Fruit fly (Drosophila melanogaster) whole organism, adult: ENCODE results near the gene ndl.

Experiments
- CG11617 ChIP-seq: fragments of 200-800 bp; sonication (Bioruptor generic); optimal IDR thresholded peaks from 2 replicates; lab custom pipeline; 2017; ENCODE audit warnings: mild to moderate bottlenecking, missing biosample characterization, missing genetic modification reagents, missing genetic modification characterization
- CG12768 ChIP-seq: fragments of 200-800 bp; sonication (Bioruptor generic); optimal IDR thresholded peaks from 2 replicates; lab custom pipeline; 2017; ENCODE audit warnings: missing biosample characterization, missing genetic modification characterization, mild to moderate bottlenecking, moderate library complexity, missing genetic modification reagents
- CG14711 ChIP-seq: fragments of 200-800 bp; sonication (Bioruptor generic); optimal IDR thresholded peaks from 2 replicates; lab custom pipeline; 2018; ENCODE audit warnings: missing biosample characterization, mild to moderate bottlenecking, missing genetic modification characterization, moderate library complexity
- CG1620 ChIP-seq: fragments of 200-800 bp; sonication (Bioruptor generic); optimal IDR thresholded peaks from 2 replicates; lab custom pipeline; 2016; ENCODE audit warnings: missing biosample characterization, missing genetic modification characterization
- CG33017 ChIP-seq: fragments of 200-800 bp; sonication (Bioruptor generic); optimal IDR thresholded peaks from 2 replicates; lab custom pipeline; 2018; ENCODE audit warnings: missing biosample characterization, mild to moderate bottlenecking, missing genetic modification characterization, moderate library complexity
- CG5204 ChIP-seq: fragments of 200-800 bp; sonication (Bioruptor generic); optimal IDR thresholded peaks from 2 replicates; lab custom pipeline; 2016; ENCODE audit warnings: missing biosample characterization, missing genetic modification characterization
- CG7045 ChIP-seq: fragments of 200-800 bp; sonication (Bioruptor generic); optimal IDR thresholded peaks from 2 replicates; lab custom pipeline; 2017; ENCODE audit warnings: missing biosample characterization, mild to moderate bottlenecking, missing genetic modification characterization
- CG7101 ChIP-seq: fragments of 200-800 bp; sonication (Bioruptor generic); optimal IDR thresholded peaks from 2 replicates; lab custom pipeline; 2018; ENCODE audit warnings: missing biosample characterization, mild to moderate bottlenecking, missing genetic modification characterization, moderate library complexity
- Clk ChIP-seq: fragments of 200-800 bp; sonication (Bioruptor generic); optimal IDR thresholded peaks from 2 replicates; lab custom pipeline; 2017; ENCODE audit warnings: missing biosample characterization, missing genetic modification characterization
- Crg-1 ChIP-seq: fragments of 200-800 bp; sonication (Bioruptor generic); optimal IDR thresholded peaks from 2 replicates; lab custom pipeline; 2016; ENCODE audit warnings: missing biosample characterization, missing genetic modification characterization
- Hr96 ChIP-seq: fragments of 200-800 bp; sonication (Bioruptor generic); optimal IDR thresholded peaks from 2 replicates; lab custom pipeline; 2016; ENCODE audit warnings: missing biosample characterization, missing genetic modification characterization
- Mnt ChIP-seq: fragments of 200-800 bp; sonication (Bioruptor generic); optimal IDR thresholded peaks from 2 replicates; lab custom pipeline; 2016; ENCODE audit warnings: missing biosample characterization, mild to moderate bottlenecking, missing genetic modification characterization
- bab1 ChIP-seq: fragments of 200-800 bp; sonication (Bioruptor generic); optimal IDR thresholded peaks from 3 replicates; lab custom pipeline; 2019; ENCODE audit warnings: missing biosample characterization, mild to moderate bottlenecking, missing genetic modification characterization, moderate library complexity
- cic ChIP-seq: fragments of 200-800 bp; sonication (Bioruptor generic); optimal IDR thresholded peaks from 2 replicates; lab custom pipeline; 2017; ENCODE audit warnings: missing biosample characterization, mild to moderate bottlenecking, missing genetic modification characterization, moderate library complexity
- cnc ChIP-seq, 2 experiments: fragments of >200 bp; optimal IDR thresholded peaks; 2 replicates each; lab custom pipeline; 2017
- kay ChIP-seq: fragments of 200-800 bp; sonication (Bioruptor generic); peaks from one replicate; lab custom pipeline; 2016; ENCODE audit warnings: missing biosample characterization, missing genetic modification characterization, borderline replicate concordance
- ovo ChIP-seq: fragments of 200-800 bp; sonication (Bioruptor generic); optimal IDR thresholded peaks from 2 replicates; lab custom pipeline; 2016; ENCODE audit warnings: missing biosample characterization, missing genetic modification characterization
- pad ChIP-seq: fragments of 200-800 bp; sonication (Bioruptor generic); optimal IDR thresholded peaks from 3 replicates; lab custom pipeline; 2017; ENCODE audit warnings: missing biosample characterization, missing genetic modification characterization, mild to moderate bottlenecking, moderate library complexity, missing genetic modification reagents
- tj ChIP-seq: fragments of 200-800 bp; sonication (Bioruptor generic); optimal IDR thresholded peaks from 3 replicates; lab custom pipeline; 2017; ENCODE audit warnings: missing biosample characterization, mild to moderate bottlenecking, missing genetic modification characterization, moderate library complexity
- toe ChIP-seq: fragments of 200-800 bp; sonication (Bioruptor generic); optimal IDR thresholded peaks from 2 replicates; lab custom pipeline; 2016; ENCODE audit warnings: missing biosample characterization, missing genetic modification characterization

ndl gene

DNA sequence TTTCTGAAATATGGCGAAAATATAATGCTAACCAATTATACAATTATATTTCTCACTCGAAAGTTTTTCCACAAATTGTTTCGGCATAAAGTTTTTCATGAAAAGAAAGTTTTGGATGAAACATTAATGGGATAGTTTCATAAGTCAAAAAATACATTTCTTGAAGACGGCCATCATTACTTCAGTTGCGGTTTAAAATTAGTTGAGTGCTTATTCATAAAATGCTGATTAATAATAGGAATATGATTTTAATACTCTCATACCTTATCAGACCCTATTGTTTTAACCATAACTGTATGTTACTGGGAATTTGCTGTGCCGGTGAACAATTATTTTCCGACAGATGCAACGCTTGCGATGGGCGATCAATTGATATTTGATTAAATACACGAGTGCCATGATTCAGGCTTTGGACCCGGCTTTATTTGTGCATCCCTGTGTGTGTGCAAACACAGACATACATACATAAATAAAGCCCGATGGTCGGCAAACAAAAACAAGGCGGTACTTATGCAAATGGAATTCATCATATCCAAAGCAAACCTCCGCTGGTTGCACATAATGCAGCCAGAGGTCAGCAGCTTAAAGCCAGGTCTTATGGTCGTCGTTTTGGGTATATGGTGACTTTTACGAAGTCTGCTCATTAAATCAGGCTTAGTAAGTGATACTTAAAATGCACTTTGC is 49.0 kb downstream of the ndl start:
- TF ChIP-seq CG7101 (tag; lab: Kevin White, UChicago) = no peak
- no peak for TF ChIP-seq CG1620
- TF ChIP-seq kay (GFP tag; lab: Kevin White, UChicago) = peak; percentile 71

DNA sequence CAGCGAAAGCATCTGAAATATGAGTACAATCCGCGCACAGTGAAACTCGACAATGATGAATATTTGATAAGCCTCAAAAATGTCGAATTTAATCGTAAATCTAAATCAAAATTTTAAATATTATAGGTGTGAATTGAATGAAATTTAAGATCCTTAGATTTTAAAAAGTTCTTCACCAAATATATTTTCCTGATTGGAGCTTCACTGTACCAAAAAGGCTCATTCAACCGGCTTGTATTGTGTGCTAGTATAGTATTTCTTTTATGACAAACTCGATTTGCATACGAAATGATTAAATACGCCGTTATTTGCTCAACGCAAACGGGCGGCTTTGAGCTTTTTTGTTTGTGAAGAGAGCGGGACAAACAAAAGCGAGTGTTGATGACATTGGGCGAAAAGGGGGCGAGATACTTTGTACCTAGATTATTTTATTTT is 50.2 kb downstream of the ndl start:
- TF ChIP-seq Clk (GFP tag; lab: Kevin White, UChicago) (peak; percentile 82), CG11617 (peak; percentile 93), CG5204 (GFP tag; lab: Kevin White, UChicago) (peak; percentile 91), cic (GFP tag; lab: Kevin White, UChicago) (peak; percentile 92), CG7101 (tag; lab: Kevin White, UChicago) (peak; percentile 96), CG7045 (GFP tag; lab: Kevin White, UChicago) (peak; percentile 95), Crg-1 (GFP tag; lab: Kevin White, UChicago) (peak; percentile 72), cnc (optimal IDR thresholded peaks at IDR 0.05; lab: Kevin White, UChicago) (no peak), ovo (GFP tag; lab: Kevin White, UChicago) (peak; percentile 87), CG14711 (peak; percentile 92), Mnt (GFP tag; lab: Kevin White, UChicago) (peak; percentile 83), CG12768 (peak; percentile 91), toe (peak; percentile 90), bab1 (GFP tag; lab: Kevin White, UChicago) (peak; percentile 92), CG1620 (peak; percentile 80), kay (GFP tag; lab: Kevin White, UChicago) (peak; percentile 99), Hr96 (GFP tag; lab: Kevin White, UChicago) (peak; percentile 81), pad (GFP tag; lab: Kevin White, UChicago) (peak; percentile 76), tj (peak; percentile 95), CG33017 (tag; lab: Kevin White, UChicago) (peak; percentile 95)

DNA sequence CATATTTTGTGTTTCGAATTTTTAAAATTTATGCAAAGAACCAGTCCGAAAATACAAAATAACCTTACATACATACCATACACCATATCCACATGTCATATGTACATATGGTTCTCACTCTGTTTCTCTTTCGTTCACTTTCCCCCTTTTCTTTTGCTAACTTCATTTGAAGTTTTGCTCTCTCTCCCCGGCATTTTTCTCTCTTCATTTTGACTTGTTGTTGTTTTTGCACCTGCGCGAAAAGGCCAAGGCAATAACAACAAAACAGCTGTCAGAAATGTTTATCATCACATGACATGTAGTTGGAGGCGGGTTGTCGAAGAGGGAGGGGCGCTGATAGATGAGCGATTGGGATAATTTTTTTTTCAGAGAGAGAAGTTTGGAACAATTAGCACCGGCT is 50.7 kb downstream of the ndl start:
- no peak for TF ChIP-seq bab1 (GFP tag; lab: Kevin White, UChicago)
- TF ChIP-seq kay (GFP tag; lab: Kevin White, UChicago) = no peak
- TF ChIP-seq CG33017 (tag; lab: Kevin White, UChicago) = no peak
- no peak for TF ChIP-seq cic (GFP tag; lab: Kevin White, UChicago)
- no peak for TF ChIP-seq Hr96 (GFP tag; lab: Kevin White, UChicago)
- TF ChIP-seq CG1620 = no peak
- no peak for TF ChIP-seq CG7045 (GFP tag; lab: Kevin White, UChicago)
- no peak for TF ChIP-seq CG5204 (GFP tag; lab: Kevin White, UChicago)
- no peak for TF ChIP-seq CG12768

DNA sequence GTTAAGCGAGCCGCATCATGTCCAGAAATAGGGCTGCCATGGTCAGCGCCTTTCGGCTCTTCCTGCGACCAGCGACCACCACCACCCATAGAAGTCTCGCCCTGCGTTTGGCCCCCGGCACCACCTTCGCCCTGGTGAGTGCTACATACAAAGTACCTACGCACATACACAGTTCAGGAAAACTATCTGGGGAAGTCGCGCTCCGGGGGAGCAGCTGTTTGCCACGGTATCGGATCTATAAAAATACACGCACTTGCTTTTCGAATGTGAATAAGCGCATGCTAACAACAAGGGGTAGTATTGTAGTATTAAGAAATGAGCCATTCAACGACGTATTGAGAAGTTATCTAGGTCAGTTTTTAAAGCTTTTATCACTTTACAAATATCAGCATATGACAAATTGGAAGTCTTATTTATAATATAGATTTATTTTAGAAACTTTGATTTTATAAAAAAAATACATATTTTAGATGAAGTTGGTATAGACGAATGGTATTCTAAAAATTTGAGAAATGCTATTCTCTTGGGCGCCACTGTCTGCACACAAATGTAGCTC is 51.3 kb downstream of the ndl start:
- no peak for TF ChIP-seq ovo (GFP tag; lab: Kevin White, UChicago)

DNA sequence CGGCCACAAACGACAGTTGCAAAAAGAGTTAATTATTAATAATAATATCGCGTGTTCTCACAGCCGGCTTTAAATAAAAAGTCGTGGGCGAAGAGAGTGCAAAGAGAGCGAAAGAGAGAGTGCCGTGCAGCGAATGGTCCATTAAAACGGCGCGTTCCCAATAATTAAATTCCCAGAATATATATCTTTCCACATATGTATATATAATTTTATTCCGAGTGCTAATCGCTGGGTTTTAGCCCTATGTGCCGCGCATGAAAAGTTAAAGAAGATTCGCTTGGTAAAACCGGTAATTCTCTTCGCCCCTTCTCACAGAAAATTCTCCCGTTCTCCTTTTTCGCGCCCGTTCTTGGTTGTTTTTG is 52.2 kb downstream of the ndl start:
- TF ChIP-seq pad (GFP tag; lab: Kevin White, UChicago) = peak; percentile 72
- TF ChIP-seq Mnt (GFP tag; lab: Kevin White, UChicago) = no peak
- TF ChIP-seq tj = no peak
- no peak for TF ChIP-seq bab1 (GFP tag; lab: Kevin White, UChicago)
- TF ChIP-seq CG14711 = no peak
- no peak for TF ChIP-seq CG1620
- TF ChIP-seq toe = no peak
- no peak for TF ChIP-seq cnc (optimal IDR thresholded peaks at IDR 0.05; lab: Kevin White, UChicago)

DNA sequence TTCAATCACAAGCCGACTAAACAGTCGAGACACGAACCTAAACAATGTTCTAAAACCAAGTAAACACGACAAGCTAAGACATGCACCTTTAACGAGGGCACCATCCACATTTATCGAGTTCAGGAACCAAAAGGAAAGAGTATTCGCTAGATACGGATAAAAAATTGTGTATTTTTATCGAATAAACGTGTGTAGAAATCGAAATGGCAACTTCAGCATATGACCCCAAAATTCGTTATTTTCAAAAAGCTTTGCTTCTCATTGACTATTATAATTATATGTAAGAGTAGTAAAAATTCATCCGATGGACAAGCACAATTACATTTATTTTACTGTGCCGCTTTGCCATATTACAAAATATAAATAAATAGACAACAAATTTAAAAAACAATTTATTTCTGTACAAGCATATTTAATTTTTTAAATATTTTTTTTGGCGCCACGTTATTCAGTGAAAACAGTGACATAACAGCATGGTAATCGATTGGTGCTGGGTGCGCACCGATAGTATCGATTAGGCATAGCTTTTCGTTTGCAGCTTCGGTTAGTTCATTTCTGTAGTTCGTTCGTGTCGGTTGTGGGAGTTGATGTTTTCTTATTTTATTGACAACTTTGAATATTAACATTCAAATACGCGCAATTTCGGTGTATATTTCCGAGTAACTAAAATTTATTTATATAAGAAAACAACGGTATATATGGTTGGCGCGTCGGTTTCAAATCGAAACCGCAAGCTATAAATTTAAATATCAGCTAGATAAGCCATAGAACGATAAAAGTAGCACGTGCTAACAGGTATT is 52.8 kb downstream of the ndl start, which contains the start of gene MCU:
Gene MCU, plus strand, starts transcription at position 561 of the 800 bp plus-strand sequence.
- TF ChIP-seq CG5204 (GFP tag; lab: Kevin White, UChicago) = peak; percentile 35
- peak; percentile 13 for TF ChIP-seq CG1620
- TF ChIP-seq kay (GFP tag; lab: Kevin White, UChicago) = peak; percentile 88
- no peak for TF ChIP-seq CG7101 (tag; lab: Kevin White, UChicago)
- peak; percentile 30 for TF ChIP-seq tj
- peak; percentile 65 for TF ChIP-seq Mnt (GFP tag; lab: Kevin White, UChicago)
- peak; percentile 13 for TF ChIP-seq CG14711
- no peak for TF ChIP-seq Clk (GFP tag; lab: Kevin White, UChicago)
- no peak for TF ChIP-seq Crg-1 (GFP tag; lab: Kevin White, UChicago)
- no peak for TF ChIP-seq CG33017 (tag; lab: Kevin White, UChicago)
- peak; percentile 22 for TF ChIP-seq bab1 (GFP tag; lab: Kevin White, UChicago)
